Fruit fly (Drosophila melanogaster): ENCODE measurements around the gene CG18493.

Gene CG18493

dm6 chr3R:19403096-19403515, 13.0 kb downstream of the CG18493 start, which contains the start of the genes Ino80 and Aptx (continued):
- TF ChIP-seq her (GFP tag; optimal IDR thresholded peaks at IDR 0.05) (peak; percentile 77), ems (GFP tag; optimal IDR thresholded peaks at IDR 0.05) (peak; percentile 96), HmgZ (tag; optimal IDR thresholded peaks at IDR 0.05) (peak; percentile 94), CrebB (tag; optimal IDR thresholded peaks at IDR 0.05) (peak; percentile 82), Sry-β (GFP tag; optimal IDR thresholded peaks at IDR 0.05) (peak; percentile 37), CG8290 (GFP tag; optimal IDR thresholded peaks at IDR 0.05) (peak; percentile 86), CG8290 (tag; optimal IDR thresholded peaks at IDR 0.05) (peak; percentile 27 to 82), CG14667 (GFP tag; IDR thresholded peaks at IDR 0.05) (peak; percentile 93), CG10431 (GFP tag; optimal IDR thresholded peaks at IDR 0.05) (no peak), CG7963 (GFP tag; IDR thresholded peaks at IDR 0.05; ENCODE audit: partially characterized antibody) (peak; percentile 93), Spps (tag; optimal IDR thresholded peaks at IDR 0.05) (peak; percentile 84), peb (GFP tag; IDR thresholded peaks at IDR 0.05) (peak; percentile 88), CG9797 (GFP tag; optimal IDR thresholded peaks at IDR 0.05) (peak; percentile 71), cad (GFP tag; optimal IDR thresholded peaks at IDR 0.05) (no peak), Hr78 (GFP tag; optimal IDR thresholded peaks at IDR 0.05) (no peak), H15 (GFP tag; IDR thresholded peaks at IDR 0.05) (peak; percentile 92), CG6689 (GFP tag; IDR thresholded peaks at IDR 0.05) (peak; percentile 94), tgo (GFP tag; IDR thresholded peaks at IDR 0.05) (peak; percentile 94), CG12104 (GFP tag; optimal IDR thresholded peaks at IDR 0.05) (peak; percentile 84), fd64A (GFP tag; optimal IDR thresholded peaks at IDR 0.05) (peak; percentile 61), knrl (GFP tag; IDR thresholded peaks at IDR 0.05; ENCODE audit: partially characterized antibody) (peak; percentile 97), Xbp1 (GFP tag; optimal IDR thresholded peaks at IDR 0.05) (peak; percentile 97), Nf-YC (tag; optimal IDR thresholded peaks at IDR 0.05) (no peak), CG15073 (GFP tag; optimal IDR thresholded peaks at IDR 0.05) (peak; percentile 73), crol (GFP tag; IDR thresholded peaks at IDR 0.05) (peak; percentile 47; the same call in 1 of the 2 replicates), CG17912 (GFP tag; optimal IDR thresholded peaks at IDR 0.05) (no peak), CG13775 (GFP tag; optimal IDR thresholded peaks at IDR 0.05) (peak; percentile 96), Elba2 (GFP tag; optimal IDR thresholded peaks at IDR 0.05) (peak; percentile 83), HLH54F (GFP tag; optimal IDR thresholded peaks at IDR 0.05) (peak; percentile 96), MESR4 (GFP tag; optimal IDR thresholded peaks at IDR 0.05) (peak; percentile 8), sens-2 (GFP tag; IDR thresholded peaks at IDR 0.05) (peak; percentile 83), CG7928 (GFP tag; optimal IDR thresholded peaks at IDR 0.05) (peak; percentile 72), ham (GFP tag; IDR thresholded peaks at IDR 0.05) (peak; percentile 86), Kr (GFP tag; optimal IDR thresholded peaks at IDR 0.05) (no peak), CG14710 (tag; optimal IDR thresholded peaks at IDR 0.05) (peak; percentile 96), CG3281 (GFP tag; optimal IDR thresholded peaks at IDR 0.05) (peak; percentile 92), CG1233 (GFP tag; optimal IDR thresholded peaks at IDR 0.05) (peak; percentile 81), dati (GFP tag; IDR thresholded peaks at IDR 0.05) (peak; percentile 84), CG9215 (GFP tag; IDR thresholded peaks at IDR 0.05) (peak; percentile 95), CG7271 (tag; optimal IDR thresholded peaks at IDR 0.05) (peak; percentile 89), Dip2 (GFP tag; IDR thresholded peaks at IDR 0.05) (peak; percentile 49), CG10321 (GFP tag; IDR thresholded peaks at IDR 0.05) (peak; percentile 28; the same call in 1 of the 2 replicates), CG18599 (GFP tag; optimal IDR thresholded peaks at IDR 0.05) (peak; percentile 93), jing (GFP tag; optimal IDR thresholded peaks at IDR 0.05) (peak; percentile 90), crp (GFP tag; optimal IDR thresholded peaks at IDR 0.05) (peak; percentile 84 to 92), unc-4 (GFP tag; IDR thresholded peaks at IDR 0.05; ENCODE audit: partially characterized antibody) (peak; percentile 86), CG12219 (GFP tag; optimal IDR thresholded peaks at IDR 0.05) (peak; percentile 73), Hsf (GFP tag; optimal IDR thresholded peaks at IDR 0.05) (peak; percentile 98), Hmr (GFP tag; optimal IDR thresholded peaks at IDR 0.05) (peak; percentile 94), CG14014 (GFP tag; IDR thresholded peaks at IDR 0.05) (peak; percentile 92), CG11456 (GFP tag; IDR thresholded peaks at IDR 0.05) (peak; percentile 92)
